Worm (Caenorhabditis elegans) whole organism, young adult: Measurements from ENCODE around the gene ZK250.2.

Experiments used
- F49E8.2 ChIP-seq: sonication (generic microtip); optimal IDR thresholded peaks from 3 replicates; lab custom pipeline; 2017; ENCODE audit warnings: missing genetic modification characterization, mild to moderate bottlenecking, missing compliant biosample characterization, antibody characterized with exemption, moderate library complexity; ENCODE audit not compliant: insufficient read depth
- F57A8.1 ChIP-seq: fragments of 200-800 bp; sonication (Bioruptor generic); optimal IDR thresholded peaks from 2 replicates; lab custom pipeline; 2018; ENCODE audit warnings: mild to moderate bottlenecking, missing genetic modification characterization, moderate library complexity, missing compliant biosample characterization
- akir-1 ChIP-seq: fragments of 200-800 bp; sonication (Bioruptor generic); optimal IDR thresholded peaks from 2 replicates; lab custom pipeline; 2018; ENCODE audit warnings: mild to moderate bottlenecking, missing genetic modification characterization, moderate library complexity, missing compliant biosample characterization
- ama-1 ChIP-seq, 3 experiments: fragments of 150-350 bp in 1 of 3; sonication (generic microtip) in 2 of 3; optimal IDR thresholded peaks; 2 replicates each; lab custom pipeline; 2014 to 2018; ENCODE audit warnings: missing biosample characterization in 2 of 3, missing genetic modification characterization in 2 of 3, missing genetic modification reagents in 2 of 3
- nhr-80 ChIP-seq: sonication (generic microtip); optimal IDR thresholded peaks from 2 replicates; lab custom pipeline; 2016; ENCODE audit warnings: missing genetic modification characterization, missing compliant biosample characterization
- pha-4 ChIP-seq: fragments of 150-350 bp; sonication (generic microtip); optimal IDR thresholded peaks from 2 replicates; lab custom pipeline; 2014; ENCODE audit warnings: missing biosample characterization, missing genetic modification reagents, missing genetic modification characterization

DNA sequence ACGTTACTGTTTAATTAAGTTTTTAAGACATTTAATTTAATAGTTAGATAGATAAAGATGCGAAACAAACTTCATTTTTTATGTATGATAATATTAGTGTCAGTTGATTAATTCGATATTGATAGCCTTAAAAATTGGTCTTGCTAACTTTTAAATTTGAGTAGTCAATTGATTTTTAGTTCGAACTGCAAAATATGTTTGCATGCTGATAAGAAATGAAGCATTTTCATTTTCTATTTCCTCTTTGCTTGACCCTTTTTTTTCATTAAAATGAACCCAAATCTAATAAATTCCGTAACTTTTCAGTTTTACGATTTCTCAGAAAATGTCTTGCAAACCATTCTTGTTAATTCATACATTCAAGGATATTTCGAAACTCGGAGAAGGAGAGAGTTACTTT lies 43.4 kb upstream of the ZK250.2 start, which contains the start of gene math-22:
- TF ChIP-seq pha-4 (tag; lab: Kevin White, UChicago) (no peak), F57A8.1 (GFP tag; lab: Kevin White, UChicago) (no peak), ama-1 (optimal IDR thresholded peaks at IDR 0.05; lab: Kevin White, UChicago) (no peak), ama-1 (GFP tag; optimal IDR thresholded peaks at IDR 0.05; lab: Kevin White, UChicago) (no peak), F49E8.2 (tag; lab: Kevin White, UChicago) (no peak), nhr-80 (peak; percentile 3), akir-1 (GFP tag; lab: Kevin White, UChicago) (no peak)
